Worm (Caenorhabditis elegans) whole organism, L4/young adult: ENCODE results near the gene malt-1.
"Not testable (repeated sequence)": the region's sequence is repeated elsewhere in the genome, so short reads cannot be mapped to it uniquely, and the experiment has no call there.

Experiments
- W03F9.2 ChIP-seq: fragments of 150-350 bp; optimal IDR thresholded peaks from 2 replicates; lab custom pipeline; 2014; ENCODE audit warnings: missing biosample characterization, missing genetic modification characterization
- dao-5 ChIP-seq: sonication (generic microtip); optimal IDR thresholded peaks from 2 replicates; lab custom pipeline; 2016; ENCODE audit warnings: missing genotype, missing genetic modification characterization, moderate library complexity, missing compliant biosample characterization
- him-1 ChIP-seq: sonication (generic microtip); optimal IDR thresholded peaks from 2 replicates; lab custom pipeline; 2016; ENCODE audit warnings: missing genotype, missing genetic modification reagents, missing genetic modification characterization, missing compliant biosample characterization

malt-1 gene

ce11 chrII:6951250-6951806, at the start of gene malt-1, which contains the start of gene ceh-38:
Gene malt-1, minus strand, starts transcription at chrII:6951300.
Gene ceh-38, plus strand, starts transcription at chrII:6951526.
- TF ChIP-seq dao-5 (tag; lab: Kevin White, UChicago) = peak; percentile 10
- TF ChIP-seq him-1 (tag; lab: Kevin White, UChicago) = peak; percentile 95
- TF ChIP-seq W03F9.2 (tag; lab: Kevin White, UChicago) = peak; percentile 89

- TF ChIP-seq him-1 (tag; lab: Kevin White, UChicago) (no peak), dao-5 (tag; lab: Kevin White, UChicago) (no peak), W03F9.2 (tag; lab: Kevin White, UChicago) (no peak)
Measured at ce11 chrII:6995583-6995982, 44.5 kb upstream of the malt-1 start.

ce11 chrII:6994677-6995076, 43.6 kb upstream of the malt-1 start, which contains the start of gene unc-104:
Gene unc-104, plus strand, starts transcription at chrII:6994987.
- TF ChIP-seq dao-5 (tag; lab: Kevin White, UChicago) (no peak), W03F9.2 (tag; lab: Kevin White, UChicago) (no peak), him-1 (tag; lab: Kevin White, UChicago) (no peak)

ce11 chrII:6992949-6993348, 41.8 kb upstream of the malt-1 start:
- TF ChIP-seq dao-5 (tag; lab: Kevin White, UChicago) (no peak), W03F9.2 (tag; lab: Kevin White, UChicago) (no peak), him-1 (tag; lab: Kevin White, UChicago) (peak; percentile 95)

ce11 chrII:6989830-6990287, 38.8 kb upstream of the malt-1 start, which contains the start of gene C15F1.1:
Gene C15F1.1, plus strand, starts transcription at chrII:6989880.
- no peak for TF ChIP-seq him-1 (tag; lab: Kevin White, UChicago)
- TF ChIP-seq W03F9.2 (tag; lab: Kevin White, UChicago) = no peak
- TF ChIP-seq dao-5 (tag; lab: Kevin White, UChicago) = no peak

- TF ChIP-seq W03F9.2 (tag; lab: Kevin White, UChicago) = no peak
- no peak for TF ChIP-seq him-1 (tag; lab: Kevin White, UChicago)
- TF ChIP-seq dao-5 (tag; lab: Kevin White, UChicago) = no peak
Measured at ce11 chrII:6979646-6980045, 28.5 kb upstream of the malt-1 start, which contains the start of gene C15F1.2. Gene C15F1.2, plus strand, starts transcription at chrII:6979953.

- no peak for TF ChIP-seq W03F9.2 (tag; lab: Kevin White, UChicago)
- no peak for TF ChIP-seq dao-5 (tag; lab: Kevin White, UChicago)
- TF ChIP-seq him-1 (tag; lab: Kevin White, UChicago) = no peak
Measured at ce11 chrII:6978908-6979307, 27.8 kb upstream of the malt-1 start.

- not testable (repeated sequence) for TF ChIP-seq W03F9.2, him-1, dao-5 (tag; lab: Kevin White, UChicago)
Measured at ce11 chrII:6977732-6978131, 26.6 kb upstream of the malt-1 start, which contains the start of gene C15F1.8. Gene C15F1.8, minus strand, starts transcription at chrII:6977832.

- TF ChIP-seq him-1 (tag; lab: Kevin White, UChicago) (no peak), W03F9.2 (tag; lab: Kevin White, UChicago) (no peak), dao-5 (tag; lab: Kevin White, UChicago) (no peak)
Measured at ce11 chrII:6975725-6976124, 24.6 kb upstream of the malt-1 start.

ce11 chrII:6974011-6974410, 22.9 kb upstream of the malt-1 start:
- peak; percentile 24 for TF ChIP-seq W03F9.2 (tag; lab: Kevin White, UChicago)
- no peak for TF ChIP-seq dao-5 (tag; lab: Kevin White, UChicago)
- no peak for TF ChIP-seq him-1 (tag; lab: Kevin White, UChicago)

ce11 chrII:6973501-6973900, 22.4 kb upstream of the malt-1 start, which contains the start of gene sod-1:
Gene sod-1, minus strand, starts transcription at chrII:6973887.
- TF ChIP-seq W03F9.2 (tag; lab: Kevin White, UChicago) = no peak
- no peak for TF ChIP-seq dao-5 (tag; lab: Kevin White, UChicago)
- TF ChIP-seq him-1 (tag; lab: Kevin White, UChicago) = no peak

ce11 chrII:6972185-6972737, 21.2 kb upstream of the malt-1 start, which contains the start of gene art-1:
Gene art-1, minus strand, starts transcription at chrII:6972235.
- TF ChIP-seq W03F9.2 (tag; lab: Kevin White, UChicago) = no peak
- no peak for TF ChIP-seq him-1 (tag; lab: Kevin White, UChicago)
- no peak for TF ChIP-seq dao-5 (tag; lab: Kevin White, UChicago)

ce11 chrII:6970515-6970914, 19.4 kb upstream of the malt-1 start, which contains the start of gene C15F1.5:
Gene C15F1.5, minus strand, starts transcription at chrII:6970615.
- TF ChIP-seq dao-5 (tag; lab: Kevin White, UChicago) = no peak
- TF ChIP-seq W03F9.2 (tag; lab: Kevin White, UChicago) = no peak
- no peak for TF ChIP-seq him-1 (tag; lab: Kevin White, UChicago)
